Worm (Caenorhabditis elegans) whole organism, midembryonic: Measurements from ENCODE around the gene C47E12.13.

ENCODE experiments used
- T22C8.4 ChIP-seq: fragments of 200-800 bp; sonication (Bioruptor generic); IDR thresholded peaks from 2 replicates; pipeline ENCODE4 v1.3.6; 2022; ENCODE audit warnings: missing genetic modification characterization, missing compliant biosample characterization
- cog-1 ChIP-seq: sonication (generic microtip); optimal IDR thresholded peaks from 2 replicates; lab custom pipeline; 2016; ENCODE audit warnings: missing genetic modification characterization, missing compliant biosample characterization
- flt-1 ChIP-seq: fragments of 200-800 bp; sonication (Bioruptor generic); IDR thresholded peaks from 2 replicates; pipeline ENCODE4 v1.3.6; 2022; ENCODE audit warnings: missing genetic modification characterization, missing compliant biosample characterization
- klf-2 ChIP-seq: fragments of 200-800 bp; sonication (Bioruptor generic); conservative IDR thresholded peaks from 2 replicates; pipeline ENCODE4 v1.3.6; 2022; ENCODE audit warnings: missing genetic modification reagents, missing genetic modification characterization, missing compliant biosample characterization
- med-1 ChIP-seq: sonication (generic microtip); optimal IDR thresholded peaks from 2 replicates; lab custom pipeline; 2017; ENCODE audit warnings: missing genetic modification characterization, mild to moderate bottlenecking, missing compliant biosample characterization, antibody characterized with exemption, missing genetic modification reagents; ENCODE audit not compliant: insufficient read depth
- ref-1 ChIP-seq: fragments of 200-800 bp; sonication (Bioruptor generic); conservative IDR thresholded peaks from 2 replicates; pipeline ENCODE4 v1.3.6; 2022; ENCODE audit warnings: missing genetic modification reagents, missing genetic modification characterization, missing compliant biosample characterization
- tab-1 ChIP-seq: fragments of 200-800 bp; sonication (Bioruptor generic); IDR thresholded peaks from 2 replicates; pipeline ENCODE4 v1.3.6; 2022; ENCODE audit warnings: missing genetic modification characterization, missing compliant biosample characterization
- ztf-23 ChIP-seq: fragments of 200-800 bp; sonication (Bioruptor generic); IDR thresholded peaks from 2 replicates; pipeline ENCODE4 v1.3.6; 2022; ENCODE audit warnings: missing genetic modification reagents, missing genetic modification characterization, missing compliant biosample characterization
- ztf-29 ChIP-seq: fragments of 200-800 bp; sonication (Bioruptor generic); IDR thresholded peaks from 2 replicates; pipeline ENCODE4 v1.3.6; 2022; ENCODE audit warnings: missing genetic modification reagents, missing genetic modification characterization, missing compliant biosample characterization

C47E12.13 gene

ce11 chrIV:9976284-9976683 is 30.4 kb downstream of the C47E12.13 start, which contains the start of gene C47E12.14:
TSS of gene C47E12.14 (minus strand) at chrIV:9976384.
- TF ChIP-seq ztf-23 (no peak), ref-1 (GFP tag; lab: Robert Waterston, UW) (no peak), tab-1 (GFP tag; lab: Robert Waterston, UW) (no peak), cog-1 (tag; lab: Kevin White, UChicago) (no peak), flt-1 (GFP tag; lab: Robert Waterston, UW) (no peak), T22C8.4 (no peak), klf-2 (GFP tag; lab: Robert Waterston, UW) (no peak), ztf-29 (no peak), med-1 (GFP tag; lab: Kevin White, UChicago) (no peak)

- no peak for TF ChIP-seq flt-1 (GFP tag; lab: Robert Waterston, UW)
- TF ChIP-seq cog-1 (tag; lab: Kevin White, UChicago), result no peak
- TF ChIP-seq ztf-23, result no peak
- TF ChIP-seq ztf-29, result no peak
- TF ChIP-seq T22C8.4, result no peak
- no peak for TF ChIP-seq med-1 (GFP tag; lab: Kevin White, UChicago)
- TF ChIP-seq klf-2 (GFP tag; lab: Robert Waterston, UW), result no peak
- no peak for TF ChIP-seq ref-1 (GFP tag; lab: Robert Waterston, UW)
- TF ChIP-seq tab-1 (GFP tag; lab: Robert Waterston, UW), result no peak
Measured at ce11 chrIV:9974392-9974791, 32.3 kb downstream of the C47E12.13 start, which contains the start of gene C47E12.9. TSS of gene C47E12.9 (plus strand) at chrIV:9974692.

- TF ChIP-seq ztf-29 (no peak), cog-1 (tag; lab: Kevin White, UChicago) (no peak), tab-1 (GFP tag; lab: Robert Waterston, UW) (no peak), ref-1 (GFP tag; lab: Robert Waterston, UW) (no peak), klf-2 (GFP tag; lab: Robert Waterston, UW) (no peak), T22C8.4 (no peak), flt-1 (GFP tag; lab: Robert Waterston, UW) (no peak), med-1 (GFP tag; lab: Kevin White, UChicago) (no peak), ztf-23 (no peak)
Measured at ce11 chrIV:9972629-9973028, 34.1 kb downstream of the C47E12.13 start, which contains the start of the genes C47E12.12 and C47E12.10. TSS of gene C47E12.12 (minus strand) at chrIV:9972729. TSS of gene C47E12.10 (plus strand) at chrIV:9972800.

- no peak for TF ChIP-seq med-1 (GFP tag; lab: Kevin White, UChicago)
- TF ChIP-seq ztf-23, result no peak
- no peak for TF ChIP-seq tab-1 (GFP tag; lab: Robert Waterston, UW)
- no peak for TF ChIP-seq flt-1 (GFP tag; lab: Robert Waterston, UW)
- TF ChIP-seq T22C8.4, result no peak
- TF ChIP-seq ref-1 (GFP tag; lab: Robert Waterston, UW), result no peak
- no peak for TF ChIP-seq ztf-29
- no peak for TF ChIP-seq klf-2 (GFP tag; lab: Robert Waterston, UW)
Measured at ce11 chrIV:9969081-9969480, 37.6 kb downstream of the C47E12.13 start, which contains the start of the genes kin-5 and C47E12.11. TSS of gene kin-5 (minus strand) at chrIV:9969181. TSS of gene C47E12.11 (plus strand) at chrIV:9969400.

ce11 chrIV:9963945-9964344 is 42.7 kb downstream of the C47E12.13 start, which contains the start of gene T13H10.2:
TSS of gene T13H10.2 (plus strand) at chrIV:9964245.
- no peak for TF ChIP-seq flt-1 (GFP tag; lab: Robert Waterston, UW)
- TF ChIP-seq med-1 (GFP tag; lab: Kevin White, UChicago), result no peak
- TF ChIP-seq cog-1 (tag; lab: Kevin White, UChicago), result no peak
